Fruit fly (Drosophila melanogaster) whole organism, prepupa: ENCODE measurements around the gene CG5180.

Experiments
- Blimp-1 ChIP-seq: fragments of 200-800 bp; sonication (Bioruptor generic); optimal IDR thresholded peaks from 3 replicates; lab custom pipeline; 2017; ENCODE audit warnings: missing biosample characterization, missing genetic modification characterization, mild to moderate bottlenecking, moderate library complexity, missing genetic modification reagents
- CG10631 ChIP-seq: fragments of 200-800 bp; sonication (Bioruptor generic); optimal IDR thresholded peaks from 2 replicates; lab custom pipeline; 2016; ENCODE audit warnings: missing biosample characterization, missing genetic modification characterization
- CG10669 ChIP-seq: fragments of 200-800 bp; sonication (Bioruptor generic); optimal IDR thresholded peaks from 3 replicates; lab custom pipeline; 2018; ENCODE audit warnings: missing biosample characterization, mild to moderate bottlenecking, missing genetic modification characterization, moderate library complexity
- CG15336 ChIP-seq: fragments of 200-800 bp; sonication (Bioruptor generic); IDR thresholded peaks from 2 replicates; pipeline ENCODE4 v1.3.6; 2022; ENCODE audit warnings: missing biosample characterization, missing genetic modification characterization
- CG1621 ChIP-seq: fragments of 200-800 bp; sonication (Bioruptor generic); optimal IDR thresholded peaks from 3 replicates; lab custom pipeline; 2018; ENCODE audit warnings: missing biosample characterization, mild to moderate bottlenecking, missing genetic modification characterization
- CG16779 ChIP-seq: fragments of 200-800 bp; sonication (Bioruptor generic); optimal IDR thresholded peaks from 3 replicates; lab custom pipeline; 2017; ENCODE audit warnings: missing biosample characterization, mild to moderate bottlenecking, missing genetic modification characterization
- CG3032 ChIP-seq: fragments of 200-800 bp; optimal IDR thresholded peaks from 2 replicates; lab custom pipeline; 2019; ENCODE audit warnings: missing biosample characterization, mild to moderate bottlenecking, missing genetic modification characterization, moderate library complexity
- CG32006 ChIP-seq: fragments of 200-800 bp; sonication (Bioruptor generic); optimal IDR thresholded peaks from 3 replicates; lab custom pipeline; 2017; ENCODE audit warnings: missing biosample characterization, mild to moderate bottlenecking, missing genetic modification characterization
- CG3919 ChIP-seq: fragments of 200-800 bp; sonication (Bioruptor generic); optimal IDR thresholded peaks from 3 replicates; lab custom pipeline; 2016; ENCODE audit warnings: missing biosample characterization, missing genetic modification characterization
- CG6163 ChIP-seq: fragments of 200-800 bp; sonication (Bioruptor generic); IDR thresholded peaks from 3 replicates; pipeline ENCODE4 v1.3.6; 2022; ENCODE audit warnings: missing biosample characterization, missing genetic modification characterization
- CG6792 ChIP-seq: fragments of 200-800 bp; sonication (Bioruptor generic); optimal IDR thresholded peaks from 3 replicates; lab custom pipeline; 2016; ENCODE audit warnings: missing biosample characterization, missing genetic modification characterization
- CG6808 ChIP-seq: fragments of 200-800 bp; sonication (Bioruptor generic); optimal IDR thresholded peaks from 3 replicates; lab custom pipeline; 2017; ENCODE audit warnings: missing biosample characterization, missing genetic modification characterization, mild to moderate bottlenecking, moderate library complexity, missing genetic modification reagents
- CG6854 ChIP-seq: fragments of 200-800 bp; sonication (Bioruptor generic); optimal IDR thresholded peaks from 2 replicates; lab custom pipeline; 2017; ENCODE audit warnings: missing biosample characterization, mild to moderate bottlenecking, missing genetic modification characterization
- CG7368 ChIP-seq: fragments of 200-800 bp; sonication (Bioruptor generic); optimal IDR thresholded peaks from 3 replicates; lab custom pipeline; 2016; ENCODE audit warnings: missing biosample characterization, missing genetic modification characterization
- CG8119 ChIP-seq: fragments of 200-800 bp; sonication (Bioruptor generic); IDR thresholded peaks from 3 replicates; pipeline ENCODE4 v1.3.6; 2022; ENCODE audit warnings: missing biosample characterization, missing genetic modification characterization
- CG8319 ChIP-seq: fragments of 200-800 bp; sonication (Bioruptor generic); optimal IDR thresholded peaks from 3 replicates; lab custom pipeline; 2016; ENCODE audit warnings: missing biosample characterization, missing genetic modification characterization
- CG8632 ChIP-seq: fragments of 200-800 bp; sonication (Bioruptor generic); optimal IDR thresholded peaks from 3 replicates; lab custom pipeline; 2016; ENCODE audit warnings: missing biosample characterization, missing genetic modification characterization
- Eip75B ChIP-seq: fragments of 200-800 bp; sonication (Bioruptor generic); optimal IDR thresholded peaks from 3 replicates; lab custom pipeline; 2016; ENCODE audit warnings: missing biosample characterization, missing genetic modification characterization
- Eip78C ChIP-seq: fragments of 200-800 bp; sonication (Bioruptor generic); peaks from one replicate; lab custom pipeline; 2016; ENCODE audit warnings: missing biosample characterization, missing genetic modification characterization
- Eip93F ChIP-seq: fragments of 200-800 bp; sonication (Bioruptor generic); optimal IDR thresholded peaks from 2 replicates; lab custom pipeline; 2016; ENCODE audit warnings: missing biosample characterization, mild to moderate bottlenecking, missing genetic modification characterization
- Ets21C ChIP-seq: fragments of 200-800 bp; sonication (Bioruptor generic); optimal IDR thresholded peaks from 3 replicates; lab custom pipeline; 2016; ENCODE audit warnings: missing biosample characterization, missing genetic modification characterization
- Gug ChIP-seq: fragments of 200-800 bp; sonication (Bioruptor generic); IDR thresholded peaks from 2 replicates; pipeline ENCODE4 v1.3.6; 2022; ENCODE audit warnings: missing biosample characterization, missing genetic modification characterization
- Hr4 ChIP-seq: fragments of 200-800 bp; sonication (Bioruptor generic); optimal IDR thresholded peaks from 3 replicates; lab custom pipeline; 2016; ENCODE audit warnings: missing biosample characterization, missing genetic modification characterization
- Sox14 ChIP-seq: fragments of 200-800 bp; sonication (Bioruptor generic); optimal IDR thresholded peaks from 3 replicates; lab custom pipeline; 2016; ENCODE audit warnings: missing biosample characterization, missing genetic modification characterization
- achi ChIP-seq: fragments of 200-800 bp; sonication (Bioruptor generic); optimal IDR thresholded peaks from 3 replicates; lab custom pipeline; 2016; ENCODE audit warnings: missing biosample characterization, missing genetic modification characterization
- acj6 ChIP-seq: fragments of 200-800 bp; sonication (Bioruptor generic); optimal IDR thresholded peaks from 3 replicates; lab custom pipeline; 2016; ENCODE audit warnings: missing biosample characterization, missing genetic modification characterization
- eg ChIP-seq: fragments of 200-800 bp; sonication (Bioruptor generic); IDR thresholded peaks from 3 replicates; pipeline ENCODE4 v1.3.6; 2022; ENCODE audit warnings: missing biosample characterization, missing genetic modification characterization
- esn ChIP-seq: fragments of 200-800 bp; sonication (Bioruptor generic); optimal IDR thresholded peaks from 2 replicates; lab custom pipeline; 2016; ENCODE audit warnings: missing biosample characterization, mild to moderate bottlenecking, missing genetic modification characterization, moderate library complexity
- fd59A ChIP-seq: fragments of 200-800 bp; sonication (Bioruptor generic); optimal IDR thresholded peaks from 2 replicates; lab custom pipeline; 2017; ENCODE audit warnings: missing biosample characterization, mild to moderate bottlenecking, missing genetic modification characterization, missing genetic modification reagents
- fkh ChIP-seq: fragments of 200-800 bp; sonication (Bioruptor generic); optimal IDR thresholded peaks from 3 replicates; lab custom pipeline; 2017; ENCODE audit warnings: missing biosample characterization, mild to moderate bottlenecking, missing genetic modification characterization, moderate library complexity
- lz ChIP-seq: fragments of 200-800 bp; sonication (Bioruptor generic); optimal IDR thresholded peaks from 3 replicates; lab custom pipeline; 2016; ENCODE audit warnings: missing biosample characterization, missing genetic modification characterization
- net ChIP-seq: fragments of 200-800 bp; sonication (Bioruptor generic); optimal IDR thresholded peaks from 3 replicates; lab custom pipeline; 2016; ENCODE audit warnings: missing biosample characterization, missing genetic modification characterization
- pdm3 ChIP-seq: fragments of 200-800 bp; sonication (Bioruptor generic); optimal IDR thresholded peaks from 3 replicates; lab custom pipeline; 2016; ENCODE audit warnings: missing biosample characterization, missing genetic modification characterization
- svp ChIP-seq: fragments of 200-800 bp; sonication (Bioruptor generic); peaks from one replicate; lab custom pipeline; 2016; ENCODE audit warnings: missing biosample characterization, missing genetic modification characterization

The CG5180 gene

DNA sequence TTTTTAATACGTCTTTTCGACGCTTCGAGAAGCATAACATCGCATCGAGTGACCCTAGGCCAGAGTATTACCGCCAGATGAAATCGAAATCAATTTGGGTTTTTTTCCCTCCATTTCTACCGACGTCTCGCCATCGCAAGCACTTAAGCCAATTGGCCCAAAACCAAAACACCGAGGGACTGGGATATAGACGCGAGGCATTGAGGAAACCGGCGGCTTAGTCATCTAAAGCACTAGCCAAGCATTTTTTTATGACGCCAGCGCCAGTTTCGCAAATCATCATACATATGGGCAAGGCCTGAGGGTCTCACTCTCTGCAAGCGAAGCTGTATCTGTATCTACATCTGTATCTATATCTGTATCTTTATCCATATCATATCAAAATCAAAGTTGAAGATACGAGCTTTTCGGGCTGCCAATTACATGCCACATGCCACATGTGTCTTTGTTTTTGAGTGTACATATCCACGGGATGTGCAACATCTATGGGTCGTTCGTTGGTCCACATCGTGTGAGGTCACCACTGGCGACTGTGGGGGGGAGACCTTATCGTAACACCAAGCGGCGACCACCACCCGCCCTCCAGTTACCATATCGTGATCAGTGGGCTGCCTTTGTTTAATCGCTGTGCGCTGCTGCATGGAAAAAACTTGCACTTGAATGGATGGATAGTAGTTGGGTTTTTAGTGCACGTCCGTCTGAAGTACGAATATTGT, 9.9 kb downstream of the CG5180 start:
- peak; percentile 73 for TF ChIP-seq CG8319
- no peak for TF ChIP-seq CG10669
- TF ChIP-seq CG6808 (GFP tag; lab: Kevin White, UChicago) = peak; percentile 4
- no peak for TF ChIP-seq Sox14 (GFP tag; lab: Kevin White, UChicago)
- TF ChIP-seq CG10631 (GFP tag; lab: Kevin White, UChicago) = no peak

DNA sequence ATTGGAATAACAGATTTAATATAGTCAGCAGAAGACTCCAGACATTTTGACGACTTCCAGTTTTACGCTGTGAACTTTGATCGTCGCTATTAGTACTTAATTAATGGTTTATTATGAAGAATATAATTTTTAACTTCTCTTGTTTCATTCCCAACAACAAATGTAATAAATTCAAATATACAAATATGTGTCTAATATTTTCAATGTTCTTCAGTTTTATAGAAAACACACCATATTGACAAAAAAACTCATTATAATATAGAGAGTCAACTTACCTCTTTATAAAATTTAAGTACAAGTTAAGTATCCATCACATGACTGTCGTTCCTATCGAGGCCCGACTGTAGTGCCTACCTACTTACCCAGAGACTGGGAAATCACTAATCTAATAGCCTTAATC, 15.6 kb downstream of the CG5180 start:
- TF ChIP-seq achi (GFP tag; lab: Kevin White, UChicago) (no peak), Eip78C (GFP tag; lab: Kevin White, UChicago) (peak; percentile 48), net (GFP tag; lab: Kevin White, UChicago) (no peak), CG15336 (0 out of 2 replicates have a peak, but pooled peaks have one; percentile 22), CG8119 (GFP tag; lab: Robert Waterston, UW) (no peak), Blimp-1 (GFP tag; lab: Kevin White, UChicago) (no peak), Eip75B (GFP tag; lab: Kevin White, UChicago) (no peak), acj6 (GFP tag; lab: Kevin White, UChicago) (no peak), CG16779 (tag; lab: Kevin White, UChicago) (no peak), fkh (GFP tag; lab: Kevin White, UChicago) (no peak), CG7368 (GFP tag; lab: Kevin White, UChicago) (no peak), eg (GFP tag; lab: Robert Waterston, UW) (no peak), pdm3 (GFP tag; lab: Kevin White, UChicago) (no peak), Gug (no peak), svp (peak; percentile 45), CG1621 (tag; lab: Kevin White, UChicago) (no peak), CG32006 (peak; percentile 51), CG6792 (GFP tag; lab: Kevin White, UChicago) (no peak), lz (no peak), Hr4 (GFP tag; lab: Kevin White, UChicago) (peak; percentile 18), CG3032 (no peak), Eip93F (no peak), CG10631 (GFP tag; lab: Kevin White, UChicago) (no peak)
- TF ChIP-seq, all 60 proteins: peak for 5

DNA sequence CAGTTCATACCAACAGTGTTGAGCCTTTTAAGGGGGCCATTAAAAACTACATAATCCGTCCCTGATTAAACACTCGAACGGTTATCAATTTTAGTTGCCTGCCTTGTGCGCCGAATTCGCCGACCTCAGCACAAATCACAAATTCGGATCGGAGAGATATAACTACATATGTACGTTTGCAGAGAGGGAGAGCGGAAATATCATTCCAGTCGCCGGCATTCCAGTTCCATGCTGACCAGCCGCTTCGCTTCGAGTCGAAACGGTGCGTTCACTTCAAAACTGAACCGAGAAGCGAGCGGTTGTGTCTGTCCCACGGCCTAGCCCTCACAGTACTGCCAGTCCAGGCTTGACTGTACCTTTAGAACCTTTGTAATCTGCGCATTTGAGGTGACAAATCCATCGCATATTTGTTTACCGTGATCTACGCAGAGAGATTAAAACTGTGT, 16.8 kb downstream of the CG5180 start:
- TF ChIP-seq Eip78C (GFP tag; lab: Kevin White, UChicago) (peak; percentile 27), CG6854 (GFP tag; lab: Kevin White, UChicago) (peak; percentile 60), CG6163 (GFP tag; lab: Robert Waterston, UW) (0 out of 3 replicates have a peak, but pooled peaks have one; percentile 20), esn (GFP tag; lab: Kevin White, UChicago) (peak; percentile 9), Gug (no peak), fkh (GFP tag; lab: Kevin White, UChicago) (peak; percentile 73), svp (peak; percentile 38), CG3919 (GFP tag; lab: Kevin White, UChicago) (no peak), Ets21C (GFP tag; lab: Kevin White, UChicago) (no peak), pdm3 (GFP tag; lab: Kevin White, UChicago) (no peak)

DNA sequence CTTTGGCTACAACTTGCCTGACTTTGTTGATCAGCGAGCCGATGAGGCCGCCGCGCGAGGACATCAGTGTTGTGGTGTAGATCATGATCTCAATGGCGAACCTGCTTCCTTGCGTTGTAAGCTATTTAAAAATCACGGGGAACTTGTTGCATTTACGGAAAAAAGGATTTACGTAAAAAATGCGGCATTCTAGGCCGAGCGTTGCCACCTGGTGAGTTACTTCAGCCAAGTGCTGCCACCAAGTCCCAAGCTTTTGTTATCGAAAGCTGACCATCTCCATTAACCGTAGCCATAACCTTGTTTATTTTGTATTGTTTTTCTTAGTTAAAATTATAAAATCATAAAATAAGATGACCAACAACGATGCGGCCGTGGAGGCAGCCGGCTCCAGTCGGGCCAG, 19.1 kb downstream of the CG5180 start, which contains the start of the genes TFAM and CG5412:
Gene TFAM (minus strand): TSS at position 222 of the 400 bp plus-strand sequence.
Gene CG5412 (plus strand): TSS at position 265 of the 400 bp plus-strand sequence.
- no peak for TF ChIP-seq CG32006
- TF ChIP-seq Sox14 (GFP tag; lab: Kevin White, UChicago) = peak; percentile 4
- TF ChIP-seq fkh (GFP tag; lab: Kevin White, UChicago) = peak; percentile 79
- TF ChIP-seq CG8632 (GFP tag; lab: Kevin White, UChicago) = no peak
- TF ChIP-seq CG1621 (tag; lab: Kevin White, UChicago) = peak; percentile 91
- no peak for TF ChIP-seq fd59A (GFP tag; lab: Kevin White, UChicago)
